Fruit fly (Drosophila melanogaster): ENCODE measurements around the gene CG46059.

Gene CG46059

dm6 chr2L:19196443-19197044 lies 13.0 kb upstream of the CG46059 start:
- no peak for TF ChIP-seq CG8478 (optimal IDR thresholded peaks at IDR 0.05)
- TF ChIP-seq CTCF (optimal IDR thresholded peaks at IDR 0.05): no peak

DNA sequence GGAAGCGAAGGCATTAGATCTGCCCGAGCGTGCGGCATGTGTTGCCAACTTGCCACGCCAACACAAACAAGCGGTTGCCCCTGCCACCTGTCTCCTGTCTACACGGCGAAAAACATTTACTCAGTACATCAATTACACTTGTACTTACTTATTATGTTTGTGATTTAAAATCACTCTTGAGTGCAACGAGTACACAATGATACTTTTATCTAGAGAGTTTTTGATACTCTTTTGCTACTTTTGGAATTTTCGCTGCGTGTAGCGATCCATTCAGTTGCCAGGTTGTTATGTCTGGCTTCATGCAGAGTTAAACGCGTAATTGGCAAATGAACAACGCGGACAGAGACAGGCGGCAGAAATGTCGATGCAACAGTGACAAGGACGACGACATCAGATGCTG lies 10.1 kb upstream of the CG46059 start:
- TF ChIP-seq CTCF (optimal IDR thresholded peaks at IDR 0.05) (no peak), CG8478 (optimal IDR thresholded peaks at IDR 0.05) (no peak)

DNA sequence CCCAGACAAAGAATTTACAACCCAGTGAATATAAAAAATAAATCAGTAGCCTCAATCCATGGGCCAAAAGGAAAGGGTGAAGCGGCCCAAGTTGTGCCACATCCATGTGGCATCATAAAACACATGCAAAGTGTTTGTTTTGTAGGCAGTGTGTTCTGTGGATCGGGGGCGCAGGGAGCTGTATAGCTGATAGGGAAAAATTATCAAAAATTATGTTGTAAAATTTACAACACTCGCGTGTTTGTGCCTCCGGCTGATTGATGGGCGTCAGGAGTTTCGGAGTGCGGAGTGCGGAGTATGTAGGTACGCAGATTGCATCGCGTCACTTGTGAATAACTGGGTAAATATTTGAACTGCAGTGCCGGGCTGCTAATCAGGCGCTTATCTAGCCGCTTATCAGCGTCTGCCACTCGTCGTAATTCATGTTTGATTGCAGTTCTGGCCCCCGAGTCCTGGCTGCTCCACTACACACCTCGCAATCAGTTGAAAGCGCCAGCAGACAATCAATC lies 8.3 kb upstream of the CG46059 start:
- TF ChIP-seq CTCF (optimal IDR thresholded peaks at IDR 0.05) (no peak), CG8478 (optimal IDR thresholded peaks at IDR 0.05) (no peak)

DNA sequence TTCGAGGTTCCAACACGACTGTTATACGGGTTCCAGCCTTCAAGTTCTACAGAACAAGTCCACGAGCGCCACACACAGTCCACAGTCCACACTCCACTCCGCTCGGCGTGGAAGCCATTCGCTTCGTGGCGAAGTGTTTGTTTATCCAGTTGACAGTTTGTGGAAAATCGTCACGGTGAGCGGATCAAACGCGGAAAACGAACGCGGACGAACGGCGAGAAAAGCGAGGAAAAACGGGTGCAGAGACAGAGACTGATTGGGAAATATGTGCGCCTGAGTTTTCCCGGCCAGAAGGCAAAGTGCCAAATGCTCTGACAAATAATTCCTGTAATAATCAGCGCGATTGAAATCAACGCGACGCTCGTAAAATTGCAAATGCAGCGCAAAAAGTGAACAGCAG lies 6.6 kb upstream of the CG46059 start, which contains the start of gene drl:
Gene drl, plus strand, starts transcription at position 148 of the 400 bp plus-strand sequence.
- no peak for TF ChIP-seq CTCF (optimal IDR thresholded peaks at IDR 0.05)
- TF ChIP-seq CG8478 (optimal IDR thresholded peaks at IDR 0.05): no peak

DNA sequence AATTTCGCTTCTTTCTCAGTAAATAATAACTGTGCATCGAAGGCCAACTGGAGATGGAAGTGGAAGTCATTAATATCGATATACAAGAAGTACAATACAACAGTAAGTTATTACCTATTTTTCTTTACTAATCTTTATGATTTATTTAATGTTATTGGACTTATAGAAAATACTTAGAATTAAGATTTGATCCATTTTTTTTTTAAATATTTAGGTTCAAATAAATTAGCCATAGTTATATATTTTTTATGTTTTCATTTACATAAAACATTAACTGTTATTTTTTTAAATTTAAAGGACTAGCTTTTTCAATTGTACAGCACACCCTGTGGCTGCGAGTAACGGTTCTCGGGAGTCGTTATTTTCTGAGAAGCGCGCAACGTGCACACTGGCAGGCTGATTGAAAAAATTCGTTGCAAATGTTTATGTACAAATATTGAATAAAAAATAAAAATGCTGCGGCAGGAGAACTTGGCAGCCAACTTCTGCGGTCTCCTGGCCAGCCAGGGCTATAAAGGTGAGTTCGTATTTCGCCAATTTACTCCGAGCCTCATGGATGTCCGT lies 2.2 kb upstream of the CG46059 start, which contains the start of the genes gammaTub37C and pigeon:
Gene gammaTub37C, minus strand, starts transcription at position 51 of the 564 bp plus-strand sequence.
Gene pigeon, plus strand, starts transcription at position 368 of the 564 bp plus-strand sequence.
- TF ChIP-seq CG8478 (optimal IDR thresholded peaks at IDR 0.05): no peak
- peak in 1 of 2 experiments; percentile 17 for TF ChIP-seq CTCF (optimal IDR thresholded peaks at IDR 0.05)

DNA sequence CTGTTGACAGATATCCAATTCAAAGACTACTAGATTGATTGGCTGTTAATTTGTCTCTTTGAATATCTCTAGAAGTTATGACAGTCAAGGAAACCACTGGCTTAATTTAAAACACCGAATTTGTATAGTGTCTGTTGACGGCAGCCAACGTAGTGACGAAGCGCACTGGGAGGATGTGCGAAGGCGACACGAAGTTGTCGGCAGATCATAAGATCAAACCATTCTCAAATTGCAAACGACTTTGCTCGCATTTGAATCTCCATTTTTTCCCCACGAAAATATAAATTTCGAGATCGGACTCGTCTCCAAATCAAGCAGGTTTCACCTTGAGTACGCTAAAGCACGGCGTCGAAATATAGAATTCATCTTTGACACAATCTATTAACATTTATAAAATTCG lies 877 bp downstream of the CG46059 start, which contains the start of gene CG42688:
Gene CG42688, minus strand, starts transcription at position 101 of the 400 bp plus-strand sequence.
- TF ChIP-seq CTCF (optimal IDR thresholded peaks at IDR 0.05): no peak
- no peak for TF ChIP-seq CG8478 (optimal IDR thresholded peaks at IDR 0.05)

- TF ChIP-seq CG8478 (optimal IDR thresholded peaks at IDR 0.05) (no peak), CTCF (optimal IDR thresholded peaks at IDR 0.05) (no peak)
Observed at dm6 chr2L:19181153-19181892, 2.3 kb downstream of the CG46059 start, which contains the start of gene CG17568. Gene CG17568, minus strand, starts transcription at chr2L:19181702.

DNA sequence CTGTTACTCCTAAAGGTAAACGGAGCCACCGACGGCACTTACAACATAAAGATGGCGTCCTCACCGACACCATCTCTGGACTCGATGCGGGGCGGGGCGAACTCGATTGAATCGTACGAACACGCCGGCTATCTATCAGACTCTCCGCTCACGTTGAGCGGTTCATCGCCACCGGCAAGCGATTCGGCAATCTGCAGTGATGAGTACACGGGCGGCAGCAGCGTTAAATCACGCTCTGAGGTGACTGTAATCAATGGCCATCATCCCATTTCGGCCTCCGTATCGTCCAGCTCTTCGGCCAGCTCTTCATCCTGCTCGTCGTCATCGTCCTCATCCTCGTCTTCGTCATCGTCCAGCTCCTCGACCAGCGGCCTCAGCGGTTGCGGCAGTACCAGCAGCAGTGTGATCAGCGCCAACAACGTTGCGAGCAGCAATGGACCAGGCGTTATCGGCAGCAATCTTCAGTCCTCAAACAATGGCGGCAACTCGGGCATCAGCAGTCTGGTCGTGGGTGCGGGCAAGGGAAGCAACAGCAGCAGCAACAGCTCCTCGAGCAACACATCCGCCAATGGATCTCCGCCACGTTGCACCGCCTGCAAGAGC lies 15.4 kb downstream of the CG46059 start:
- TF ChIP-seq CG8478 (optimal IDR thresholded peaks at IDR 0.05) (no peak), CTCF (optimal IDR thresholded peaks at IDR 0.05) (no peak)

dm6 chr2L:19167135-19167681 lies 16.4 kb downstream of the CG46059 start:
- TF ChIP-seq CTCF (optimal IDR thresholded peaks at IDR 0.05) (no peak), CG8478 (optimal IDR thresholded peaks at IDR 0.05) (no peak)

- TF ChIP-seq CG8478 (optimal IDR thresholded peaks at IDR 0.05) (no peak), CTCF (optimal IDR thresholded peaks at IDR 0.05) (peak; percentile 0 to 12)
Observed at dm6 chr2L:19165998-19166397, 17.6 kb downstream of the CG46059 start.

dm6 chr2L:19164933-19165813 lies 18.4 kb downstream of the CG46059 start:
- TF ChIP-seq CG8478 (optimal IDR thresholded peaks at IDR 0.05) (no peak), CTCF (optimal IDR thresholded peaks at IDR 0.05) (no peak)

- TF ChIP-seq CTCF (optimal IDR thresholded peaks at IDR 0.05) (no peak), CG8478 (optimal IDR thresholded peaks at IDR 0.05) (no peak)
Observed at dm6 chr2L:19163975-19164371, 19.6 kb downstream of the CG46059 start.

DNA sequence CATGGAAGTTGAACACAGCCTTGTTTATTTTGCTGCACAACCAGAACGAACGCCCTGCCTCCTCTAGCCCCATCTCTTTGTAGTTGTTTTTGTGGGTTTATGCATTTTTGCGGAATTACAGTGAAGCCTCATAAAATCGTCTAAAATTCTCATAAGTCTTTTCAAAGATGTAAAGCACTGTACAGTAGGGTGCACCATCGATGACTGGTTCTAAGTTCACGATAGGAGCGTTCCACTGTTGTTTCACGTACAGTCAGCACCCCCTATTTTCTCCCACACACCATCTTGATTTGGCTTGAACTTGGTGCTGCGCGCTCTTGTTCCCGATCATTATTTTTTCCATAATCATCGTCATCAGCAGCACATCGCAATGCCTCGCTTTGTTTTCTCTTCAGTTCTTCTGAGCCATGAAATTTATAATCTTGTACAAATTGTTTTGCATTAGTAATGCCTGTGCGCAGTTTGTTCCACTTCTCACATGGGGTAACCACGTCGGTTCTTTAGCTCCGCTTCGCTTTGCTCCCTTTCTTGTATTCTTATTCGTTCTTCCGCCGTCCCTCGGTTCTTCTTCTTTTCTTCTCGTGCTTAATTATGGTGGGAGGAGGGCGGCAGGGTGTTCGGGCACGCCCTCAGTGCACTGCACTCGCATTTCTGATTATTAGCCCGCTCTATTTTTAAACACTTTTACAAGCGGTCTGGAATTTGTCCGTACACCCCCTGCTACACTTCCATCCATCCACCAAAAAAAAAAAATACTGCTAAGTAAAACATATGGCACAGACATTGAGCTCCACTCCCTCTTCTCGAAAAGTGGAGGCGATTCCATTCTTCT lies 20.2 kb downstream of the CG46059 start:
- no peak for TF ChIP-seq CG8478 (optimal IDR thresholded peaks at IDR 0.05)
- TF ChIP-seq CTCF (optimal IDR thresholded peaks at IDR 0.05): no peak

Data from S2 (cell line).